Worm (Caenorhabditis elegans) whole organism, L2 larva: ENCODE measurements around the gene mps-4.

Source experiments
- C34F6.9 ChIP-seq: fragments of 150-350 bp; optimal IDR thresholded peaks from 2 replicates; lab custom pipeline; 2014; ENCODE audit warnings: missing biosample characterization, missing genetic modification characterization
- F13H6.1 ChIP-seq: sonication (generic microtip); optimal IDR thresholded peaks from 2 replicates; lab custom pipeline; 2016; ENCODE audit warnings: missing genetic modification characterization, missing compliant biosample characterization
- R02D3.7 ChIP-seq: fragments of 150-350 bp; optimal IDR thresholded peaks from 2 replicates; lab custom pipeline; 2014; ENCODE audit warnings: missing biosample characterization, missing genetic modification characterization
- Y55F3AM.14 ChIP-seq: fragments of 200-800 bp; sonication (Bioruptor generic); optimal IDR thresholded peaks from 2 replicates; lab custom pipeline; 2018; ENCODE audit warnings: mild to moderate bottlenecking, missing genetic modification characterization, missing compliant biosample characterization
- ZK546.5 ChIP-seq: sonication (generic microtip); optimal IDR thresholded peaks from 2 replicates; lab custom pipeline; 2017; ENCODE audit warnings: missing biosample characterization, missing genetic modification characterization
- aly-2 ChIP-seq: fragments of 150-350 bp; optimal IDR thresholded peaks from 2 replicates; lab custom pipeline; 2014; ENCODE audit warnings: missing biosample characterization, missing genetic modification characterization
- ama-1 ChIP-seq: fragments of 150-350 bp; optimal IDR thresholded peaks from 2 replicates; lab custom pipeline; 2018; ENCODE audit warnings: inconsistent platforms
- ceh-16 ChIP-seq: fragments of 150-350 bp; optimal IDR thresholded peaks from 2 replicates; lab custom pipeline; 2014; ENCODE audit warnings: missing biosample characterization, missing genetic modification characterization
- ceh-82 ChIP-seq: fragments of 150-350 bp; optimal IDR thresholded peaks from 2 replicates; lab custom pipeline; 2014; ENCODE audit warnings: missing biosample characterization, missing genetic modification characterization
- crh-2 ChIP-seq: sonication (generic microtip); optimal IDR thresholded peaks from 2 replicates; lab custom pipeline; 2017; ENCODE audit warnings: missing biosample characterization, missing genetic modification characterization
- dmd-4 ChIP-seq: sonication (generic microtip); optimal IDR thresholded peaks from 2 replicates; lab custom pipeline; 2017; ENCODE audit warnings: missing biosample characterization, missing genetic modification characterization
- elt-1 ChIP-seq: fragments of 150-350 bp; optimal IDR thresholded peaks from 2 replicates; lab custom pipeline; 2014; ENCODE audit warnings: missing biosample characterization, missing genetic modification characterization
- fos-1 ChIP-seq: fragments of 150-350 bp; optimal IDR thresholded peaks from 2 replicates; lab custom pipeline; 2014; ENCODE audit warnings: missing biosample characterization, missing genetic modification characterization
- gmeb-1 ChIP-seq: fragments of 150-350 bp; optimal IDR thresholded peaks from 2 replicates; lab custom pipeline; 2014; ENCODE audit warnings: missing biosample characterization, missing genetic modification characterization
- lin-11 ChIP-seq: fragments of 150-350 bp; sonication (generic microtip); optimal IDR thresholded peaks from 2 replicates; lab custom pipeline; 2014; ENCODE audit warnings: missing biosample characterization, missing genetic modification characterization, inconsistent platforms, mixed read lengths
- lin-39 ChIP-seq: fragments of 150-350 bp; optimal IDR thresholded peaks from 2 replicates; lab custom pipeline; 2014; ENCODE audit warnings: missing biosample characterization, missing genetic modification reagents, missing genetic modification characterization
- lsy-2 ChIP-seq, 2 experiments: fragments of 150-350 bp in 1 of 2; sonication (generic microtip) in 1 of 2; optimal IDR thresholded peaks; 2 replicates each; lab custom pipeline; 2014 to 2017; ENCODE audit warnings: missing biosample characterization in 2 of 2, missing genetic modification characterization in 2 of 2
- mab-5 ChIP-seq: fragments of 150-350 bp; optimal IDR thresholded peaks from 2 replicates; lab custom pipeline; 2014; ENCODE audit warnings: missing biosample characterization, missing genetic modification characterization
- mbf-1 ChIP-seq: sonication (generic microtip); optimal IDR thresholded peaks from 2 replicates; lab custom pipeline; 2017; ENCODE audit warnings: missing biosample characterization, missing genetic modification characterization
- mdl-1 ChIP-seq, 2 experiments: fragments of 150-350 bp in 1 of 2; sonication (generic microtip) in 1 of 2; optimal IDR thresholded peaks; 2 replicates each; lab custom pipeline; 2017; ENCODE audit warnings: missing biosample characterization in 2 of 2, missing genetic modification characterization in 2 of 2
- nhr-11 ChIP-seq: fragments of 150-350 bp; optimal IDR thresholded peaks from 2 replicates; lab custom pipeline; 2014; ENCODE audit warnings: missing biosample characterization, missing genetic modification characterization
- nhr-12 ChIP-seq: fragments of 150-350 bp; optimal IDR thresholded peaks from 2 replicates; lab custom pipeline; 2014; ENCODE audit warnings: missing biosample characterization, missing genetic modification characterization
- nhr-129 ChIP-seq: fragments of 150-350 bp; optimal IDR thresholded peaks from 2 replicates; lab custom pipeline; 2014; ENCODE audit warnings: missing biosample characterization, missing genetic modification characterization
- nhr-23 ChIP-seq: fragments of 150-350 bp; optimal IDR thresholded peaks from 2 replicates; lab custom pipeline; 2014; ENCODE audit warnings: missing biosample characterization, missing genetic modification reagents, missing genetic modification characterization
- nhr-25 ChIP-seq: fragments of 150-350 bp; sonication (generic microtip); optimal IDR thresholded peaks from 3 replicates; lab custom pipeline; 2014; ENCODE audit warnings: missing biosample characterization, missing genetic modification characterization
- nhr-77 ChIP-seq: fragments of 150-350 bp; optimal IDR thresholded peaks from 2 replicates; lab custom pipeline; 2014; ENCODE audit warnings: missing biosample characterization, missing genetic modification characterization
- sem-4 ChIP-seq: fragments of 150-350 bp; optimal IDR thresholded peaks from 2 replicates; lab custom pipeline; 2014; ENCODE audit warnings: missing biosample characterization, missing genetic modification reagents, missing genetic modification characterization
- sma-3 ChIP-seq: sonication (generic microtip); optimal IDR thresholded peaks from 2 replicates; lab custom pipeline; 2016; ENCODE audit warnings: missing genetic modification reagents, missing genetic modification characterization, missing compliant biosample characterization
- snpc-4 ChIP-seq: fragments of 150-350 bp; optimal IDR thresholded peaks from 2 replicates; lab custom pipeline; 2014; ENCODE audit warnings: missing biosample characterization, missing genetic modification characterization
- unc-39 ChIP-seq: fragments of 150-350 bp; optimal IDR thresholded peaks from 2 replicates; lab custom pipeline; 2014; ENCODE audit warnings: missing biosample characterization, missing genetic modification characterization
- unc-55 ChIP-seq: fragments of 150-350 bp; sonication (generic microtip); optimal IDR thresholded peaks from 3 replicates; lab custom pipeline; 2014; ENCODE audit warnings: missing biosample characterization, missing genetic modification reagents, missing genetic modification characterization
- unc-62 ChIP-seq: fragments of 150-350 bp; optimal IDR thresholded peaks from 2 replicates; lab custom pipeline; 2014; ENCODE audit warnings: missing biosample characterization, missing genetic modification reagents, missing genetic modification characterization
- zag-1 ChIP-seq: fragments of 150-350 bp; optimal IDR thresholded peaks from 2 replicates; lab custom pipeline; 2014; ENCODE audit warnings: missing biosample characterization, missing genetic modification characterization
- ztf-11 ChIP-seq: sonication (generic microtip); optimal IDR thresholded peaks from 2 replicates; lab custom pipeline; 2017; ENCODE audit warnings: missing biosample characterization, missing genetic modification characterization
- ztf-4 ChIP-seq: fragments of 150-350 bp; optimal IDR thresholded peaks from 2 replicates; lab custom pipeline; 2014; ENCODE audit warnings: missing biosample characterization, missing genetic modification characterization

mps-4 gene

ce11 chrIII:8305816-8306215 lies 34.2 kb upstream of the mps-4 start:
- no peak for TF ChIP-seq sem-4 (tag; lab: Kevin White, UChicago)
- TF ChIP-seq elt-1 (tag; lab: Kevin White, UChicago), result no peak
- no peak for TF ChIP-seq C34F6.9 (tag; lab: Kevin White, UChicago)
- TF ChIP-seq unc-39 (tag; lab: Kevin White, UChicago), result no peak
- TF ChIP-seq nhr-11 (tag; lab: Kevin White, UChicago), result no peak
- no peak for TF ChIP-seq ztf-4 (tag; lab: Kevin White, UChicago)
- TF ChIP-seq ZK546.5 (tag; lab: Kevin White, UChicago), result no peak
- no peak for TF ChIP-seq mdl-1 (tag; optimal IDR thresholded peaks at IDR 0.05; lab: Kevin White, UChicago)
- no peak for TF ChIP-seq unc-62 (GFP tag; lab: Kevin White, UChicago)
- no peak for TF ChIP-seq F13H6.1 (tag; lab: Kevin White, UChicago)
- TF ChIP-seq crh-2 (tag; lab: Kevin White, UChicago), result no peak
- no peak for TF ChIP-seq nhr-77
- TF ChIP-seq, all 48 proteins: peak for 0

ce11 chrIII:8305304-8305703 lies 33.7 kb upstream of the mps-4 start:
- no peak for TF ChIP-seq Y55F3AM.14 (GFP tag; lab: Kevin White, UChicago)

- TF ChIP-seq ztf-11 (no peak), dmd-4 (tag; lab: Kevin White, UChicago) (no peak), unc-62 (GFP tag; lab: Kevin White, UChicago) (no peak), Y55F3AM.14 (GFP tag; lab: Kevin White, UChicago) (no peak), C34F6.9 (tag; lab: Kevin White, UChicago) (no peak), sem-4 (tag; lab: Kevin White, UChicago) (no peak), lin-11 (tag; lab: Kevin White, UChicago) (no peak), ztf-4 (tag; lab: Kevin White, UChicago) (no peak), elt-1 (tag; lab: Kevin White, UChicago) (no peak), fos-1 (tag; lab: Kevin White, UChicago) (no peak), zag-1 (tag; lab: Kevin White, UChicago) (no peak), ceh-82 (tag; lab: Kevin White, UChicago) (no peak), ama-1 (lab: Kevin White, UChicago) (no peak), gmeb-1 (tag; lab: Kevin White, UChicago) (no peak), mab-5 (tag; lab: Kevin White, UChicago) (no peak), nhr-25 (no peak), crh-2 (tag; lab: Kevin White, UChicago) (no peak), sma-3 (GFP tag; lab: Kevin White, UChicago) (no peak), mbf-1 (no peak)
These were observed 31.9 kb upstream of the mps-4 start for ce11 chrIII:8303440-8303839.

- TF ChIP-seq dmd-4 (tag; lab: Kevin White, UChicago) (no peak), gmeb-1 (tag; lab: Kevin White, UChicago) (no peak), nhr-129 (tag; lab: Kevin White, UChicago) (no peak), ZK546.5 (tag; lab: Kevin White, UChicago) (no peak), nhr-23 (tag; lab: Kevin White, UChicago) (no peak), mdl-1 (tag; optimal IDR thresholded peaks at IDR 0.05; lab: Kevin White, UChicago) (no peak), aly-2 (tag; lab: Kevin White, UChicago) (no peak), snpc-4 (tag; lab: Kevin White, UChicago) (no peak), ceh-16 (tag; lab: Kevin White, UChicago) (no peak), lin-11 (tag; lab: Kevin White, UChicago) (no peak), R02D3.7 (tag; lab: Kevin White, UChicago) (no peak), sem-4 (tag; lab: Kevin White, UChicago) (no peak), ama-1 (lab: Kevin White, UChicago) (no peak), nhr-12 (tag; lab: Kevin White, UChicago) (no peak), lsy-2 (tag; optimal IDR thresholded peaks at IDR 0.05; lab: Kevin White, UChicago) (no peak), unc-55 (GFP tag; lab: Kevin White, UChicago) (no peak), C34F6.9 (tag; lab: Kevin White, UChicago) (no peak), nhr-11 (tag; lab: Kevin White, UChicago) (no peak), lin-39 (tag; lab: Kevin White, UChicago) (no peak), zag-1 (tag; lab: Kevin White, UChicago) (no peak)
- TF ChIP-seq, all 48 proteins: peak for 0
These were observed 29.4 kb upstream of the mps-4 start for ce11 chrIII:8300860-8301396.
